Worm (Caenorhabditis elegans) whole organism, early embryonic: ENCODE results near the gene srbc-24.

Source experiments
- B0310.2 ChIP-seq: sonication (generic microtip); optimal IDR thresholded peaks from 2 replicates; lab custom pipeline; 2016; ENCODE audit warnings: mild to moderate bottlenecking, missing genetic modification characterization, missing compliant biosample characterization
- F13C5.2 ChIP-seq: sonication (generic microtip); optimal IDR thresholded peaks from 2 replicates; lab custom pipeline; 2017; ENCODE audit warnings: mild to moderate bottlenecking, missing genetic modification characterization, inconsistent platforms, missing compliant biosample characterization
- aly-1 ChIP-seq: sonication (generic microtip); optimal IDR thresholded peaks from 2 replicates; lab custom pipeline; 2016; ENCODE audit warnings: missing genetic modification characterization, missing compliant biosample characterization
- ama-1 ChIP-seq: fragments of 150-350 bp; optimal IDR thresholded peaks from 2 replicates; lab custom pipeline; 2014
- ceh-13 ChIP-seq: fragments of 200-800 bp; sonication (Bioruptor generic); optimal IDR thresholded peaks from 2 replicates; lab custom pipeline; 2018; ENCODE audit warnings: mild to moderate bottlenecking, missing genetic modification characterization, missing compliant biosample characterization
- ceh-36 ChIP-seq: sonication (generic microtip); optimal IDR thresholded peaks from 2 replicates; lab custom pipeline; 2016; ENCODE audit warnings: missing genetic modification characterization, inconsistent platforms, missing compliant biosample characterization
- ets-7 ChIP-seq: sonication (generic microtip); optimal IDR thresholded peaks from 2 replicates; lab custom pipeline; 2016; ENCODE audit warnings: missing genotype, missing genetic modification characterization, missing compliant biosample characterization
- flt-1 ChIP-seq: fragments of 200-800 bp; sonication (Bioruptor generic); IDR thresholded peaks from 2 replicates; pipeline ENCODE4 v1.3.6; 2022; ENCODE audit warnings: missing genetic modification characterization, missing compliant biosample characterization
- hmbx-1 ChIP-seq: sonication (generic microtip); optimal IDR thresholded peaks from 2 replicates; lab custom pipeline; 2016; ENCODE audit warnings: mild to moderate bottlenecking, missing genetic modification characterization, missing compliant biosample characterization
- hmg-4 ChIP-seq: fragments of 200-800 bp; sonication (Bioruptor generic); optimal IDR thresholded peaks from 2 replicates; lab custom pipeline; 2018; ENCODE audit warnings: mild to moderate bottlenecking, missing genetic modification characterization, missing compliant biosample characterization
- hnd-1 ChIP-seq: sonication (generic microtip); optimal IDR thresholded peaks from 2 replicates; lab custom pipeline; 2016; ENCODE audit warnings: missing genetic modification characterization, missing compliant biosample characterization
- pes-1 ChIP-seq: fragments of 200-800 bp; sonication (Bioruptor generic); IDR thresholded peaks from 2 replicates; pipeline ENCODE4 v1.3.6; 2022; ENCODE audit warnings: missing genetic modification reagents, missing genetic modification characterization, missing compliant biosample characterization
- scrt-1 ChIP-seq: fragments of 200-800 bp; sonication (Bioruptor generic); IDR thresholded peaks from 2 replicates; pipeline ENCODE4 v1.3.6; 2022; ENCODE audit warnings: missing genetic modification characterization, missing compliant biosample characterization
- sea-1 ChIP-seq: fragments of 200-800 bp; sonication (Bioruptor generic); conservative IDR thresholded peaks from 2 replicates; pipeline ENCODE4 v1.3.6; 2022; ENCODE audit warnings: missing genetic modification characterization, missing compliant biosample characterization
- tbx-11 ChIP-seq: fragments of 200-800 bp; sonication (Bioruptor generic); IDR thresholded peaks from 2 replicates; pipeline ENCODE4 v1.3.6; 2022; ENCODE audit warnings: missing genetic modification characterization, missing compliant biosample characterization
- tbx-37 ChIP-seq: fragments of 200-800 bp; sonication (Bioruptor generic); conservative IDR thresholded peaks from 2 replicates; pipeline ENCODE4 v1.3.6; 2022; ENCODE audit warnings: missing genetic modification reagents, missing genetic modification characterization, missing compliant biosample characterization
- tra-4 ChIP-seq: sonication (generic microtip); optimal IDR thresholded peaks from 2 replicates; lab custom pipeline; 2017; ENCODE audit warnings: missing genetic modification characterization, missing compliant biosample characterization

srbc-24 gene

ce11 chrV:2149432-2149831 lies 2.1 kb upstream of the srbc-24 start, which contains the start of gene C45H4.21:
Gene C45H4.21 (minus strand): TSS chrV:2149532.
- no peak for TF ChIP-seq tbx-11 (GFP tag; lab: Robert Waterston, UW)
- TF ChIP-seq sea-1 (GFP tag; lab: Robert Waterston, UW) = no peak
- TF ChIP-seq hmbx-1 (tag; lab: Kevin White, UChicago) = no peak
- no peak for TF ChIP-seq ets-7 (tag; lab: Kevin White, UChicago)
- no peak for TF ChIP-seq aly-1
- TF ChIP-seq ceh-13 (GFP tag; lab: Kevin White, UChicago) = no peak

ce11 chrV:2150876-2151275 lies 682 bp upstream of the srbc-24 start, which contains the start of gene C45H4.13:
Gene C45H4.13 (minus strand): TSS chrV:2150976.
- no peak for TF ChIP-seq sea-1 (GFP tag; lab: Robert Waterston, UW)

- no peak for TF ChIP-seq flt-1 (GFP tag; lab: Robert Waterston, UW)
- no peak for TF ChIP-seq ceh-36
- no peak for TF ChIP-seq ets-7 (tag; lab: Kevin White, UChicago)
- TF ChIP-seq hnd-1 = no peak
- no peak for TF ChIP-seq tbx-37
- no peak for TF ChIP-seq sea-1 (GFP tag; lab: Robert Waterston, UW)
- no peak for TF ChIP-seq aly-1
- TF ChIP-seq scrt-1 (GFP tag; lab: Robert Waterston, UW) = no peak
- no peak for TF ChIP-seq pes-1 (GFP tag; lab: Robert Waterston, UW)
- no peak for TF ChIP-seq B0310.2 (tag; lab: Kevin White, UChicago)
- no peak for TF ChIP-seq F13C5.2 (tag; lab: Kevin White, UChicago)
- TF ChIP-seq hmg-4 (GFP tag; lab: Kevin White, UChicago) = no peak
- no peak for TF ChIP-seq ama-1
These were observed 1.7 kb downstream of the srbc-24 start, which contains the start of gene srbc-23 for ce11 chrV:2153274-2153673. Gene srbc-23 (plus strand): TSS chrV:2153574.

ce11 chrV:2155232-2155631 lies 3.7 kb downstream of the srbc-24 start, which contains the start of gene srbc-21:
Gene srbc-21 (plus strand): TSS chrV:2155532.
- TF ChIP-seq B0310.2 (tag; lab: Kevin White, UChicago) = no peak

- no peak for TF ChIP-seq pes-1 (GFP tag; lab: Robert Waterston, UW)
- TF ChIP-seq flt-1 (GFP tag; lab: Robert Waterston, UW) = no peak
- TF ChIP-seq B0310.2 (tag; lab: Kevin White, UChicago) = no peak
- TF ChIP-seq hnd-1 = no peak
- TF ChIP-seq aly-1 = no peak
- TF ChIP-seq hmg-4 (GFP tag; lab: Kevin White, UChicago) = no peak
- TF ChIP-seq F13C5.2 (tag; lab: Kevin White, UChicago) = no peak
- TF ChIP-seq scrt-1 (GFP tag; lab: Robert Waterston, UW) = no peak
- TF ChIP-seq tra-4 (tag; lab: Kevin White, UChicago) = no peak
- no peak for TF ChIP-seq tbx-37
- no peak for TF ChIP-seq hmbx-1 (tag; lab: Kevin White, UChicago)
- TF ChIP-seq tbx-11 (GFP tag; lab: Robert Waterston, UW) = no peak
- no peak for TF ChIP-seq ama-1
- TF ChIP-seq ceh-13 (GFP tag; lab: Kevin White, UChicago) = no peak
- no peak for TF ChIP-seq ets-7 (tag; lab: Kevin White, UChicago)
These were observed 5.3 kb downstream of the srbc-24 start, which contains the start of gene srbc-22 for ce11 chrV:2156830-2157229. Gene srbc-22 (plus strand): TSS chrV:2157130.

ce11 chrV:2159331-2159730 lies 7.8 kb downstream of the srbc-24 start, which contains the start of gene C45H4.14:
Gene C45H4.14 (minus strand): TSS chrV:2159431.
- TF ChIP-seq hmg-4 (GFP tag; lab: Kevin White, UChicago) = no peak
- TF ChIP-seq tbx-11 (GFP tag; lab: Robert Waterston, UW) = no peak
- TF ChIP-seq ceh-13 (GFP tag; lab: Kevin White, UChicago) = no peak
- no peak for TF ChIP-seq ama-1
- no peak for TF ChIP-seq hnd-1
- no peak for TF ChIP-seq F13C5.2 (tag; lab: Kevin White, UChicago)
- TF ChIP-seq sea-1 (GFP tag; lab: Robert Waterston, UW) = no peak
- no peak for TF ChIP-seq tra-4 (tag; lab: Kevin White, UChicago)
- no peak for TF ChIP-seq B0310.2 (tag; lab: Kevin White, UChicago)
- no peak for TF ChIP-seq aly-1
- no peak for TF ChIP-seq ets-7 (tag; lab: Kevin White, UChicago)
- TF ChIP-seq tbx-37 = no peak
- TF ChIP-seq flt-1 (GFP tag; lab: Robert Waterston, UW) = no peak
- no peak for TF ChIP-seq hmbx-1 (tag; lab: Kevin White, UChicago)
- no peak for TF ChIP-seq scrt-1 (GFP tag; lab: Robert Waterston, UW)
- TF ChIP-seq ceh-36 = no peak
- TF ChIP-seq pes-1 (GFP tag; lab: Robert Waterston, UW) = no peak

- no peak for TF ChIP-seq F13C5.2 (tag; lab: Kevin White, UChicago)
- no peak for TF ChIP-seq flt-1 (GFP tag; lab: Robert Waterston, UW)
- TF ChIP-seq tbx-37 = no peak
- no peak for TF ChIP-seq scrt-1 (GFP tag; lab: Robert Waterston, UW)
- TF ChIP-seq hmg-4 (GFP tag; lab: Kevin White, UChicago) = no peak
- TF ChIP-seq hnd-1 = no peak
- no peak for TF ChIP-seq ceh-13 (GFP tag; lab: Kevin White, UChicago)
- no peak for TF ChIP-seq B0310.2 (tag; lab: Kevin White, UChicago)
- no peak for TF ChIP-seq hmbx-1 (tag; lab: Kevin White, UChicago)
- no peak for TF ChIP-seq ets-7 (tag; lab: Kevin White, UChicago)
- TF ChIP-seq ceh-36 = no peak
- no peak for TF ChIP-seq sea-1 (GFP tag; lab: Robert Waterston, UW)
- no peak for TF ChIP-seq ama-1
These were observed 12.2 kb downstream of the srbc-24 start, which contains the start of gene str-255 for ce11 chrV:2163735-2164134. Gene str-255 (minus strand): TSS chrV:2163835.

ce11 chrV:2166679-2167078 lies 15.1 kb downstream of the srbc-24 start, which contains the start of gene srbc-19:
Gene srbc-19 (minus strand): TSS chrV:2166779.
- TF ChIP-seq ceh-13 (GFP tag; lab: Kevin White, UChicago) (no peak), flt-1 (GFP tag; lab: Robert Waterston, UW) (no peak), ama-1 (no peak), F13C5.2 (tag; lab: Kevin White, UChicago) (no peak)
